Fruit fly (Drosophila melanogaster): ENCODE results near the gene CCT3.

CCT3 gene

DNA sequence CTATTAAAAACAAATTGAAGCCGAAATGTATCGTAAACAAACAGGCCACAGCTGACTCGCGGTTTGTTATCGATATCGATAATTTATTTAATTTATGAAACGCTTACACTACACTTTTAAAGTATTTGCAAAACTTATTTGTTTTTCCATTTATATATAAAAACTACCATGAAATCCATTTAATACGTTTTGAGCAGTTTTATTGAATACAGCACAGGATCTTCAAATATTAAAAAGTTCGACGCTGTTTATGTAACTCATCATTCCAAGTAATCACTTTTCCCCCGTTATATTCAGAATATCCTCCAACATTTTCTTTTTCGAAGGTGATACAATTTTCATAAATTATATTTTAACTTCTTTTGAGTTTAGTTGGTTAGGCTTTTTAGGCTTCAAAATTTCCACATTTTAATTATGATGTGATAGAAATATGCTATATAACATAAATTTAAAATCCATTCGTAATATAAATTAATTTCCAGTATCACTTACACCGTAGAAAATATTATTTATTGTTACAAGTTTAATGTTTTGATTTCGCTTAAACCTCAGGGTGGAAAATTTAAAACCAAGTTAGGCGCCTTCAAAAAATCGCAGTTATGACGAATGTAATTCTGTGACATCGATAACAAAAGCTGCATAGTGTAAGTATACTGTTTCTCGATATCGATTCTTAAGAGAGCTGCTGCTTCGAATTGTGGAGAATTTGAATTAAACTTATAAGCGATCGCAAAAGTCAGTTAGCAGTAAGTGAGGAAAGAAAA is at the start of gene CCT3, which contains the start of gene CG10324:
CCT3 (plus strand) TSS at position 654 of the 764 bp plus-strand sequence.
CG10324 (minus strand) TSS at position 53 of the 764 bp plus-strand sequence.
- TF ChIP-seq CTCF (optimal IDR thresholded peaks at IDR 0.05) (no peak), CG8478 (optimal IDR thresholded peaks at IDR 0.05) (no peak)

dm6 chr3R:16599647-16600046 is 47.8 kb upstream of the CCT3 start:
- TF ChIP-seq CTCF (optimal IDR thresholded peaks at IDR 0.05), result no peak
- TF ChIP-seq CG8478 (optimal IDR thresholded peaks at IDR 0.05), result no peak

DNA sequence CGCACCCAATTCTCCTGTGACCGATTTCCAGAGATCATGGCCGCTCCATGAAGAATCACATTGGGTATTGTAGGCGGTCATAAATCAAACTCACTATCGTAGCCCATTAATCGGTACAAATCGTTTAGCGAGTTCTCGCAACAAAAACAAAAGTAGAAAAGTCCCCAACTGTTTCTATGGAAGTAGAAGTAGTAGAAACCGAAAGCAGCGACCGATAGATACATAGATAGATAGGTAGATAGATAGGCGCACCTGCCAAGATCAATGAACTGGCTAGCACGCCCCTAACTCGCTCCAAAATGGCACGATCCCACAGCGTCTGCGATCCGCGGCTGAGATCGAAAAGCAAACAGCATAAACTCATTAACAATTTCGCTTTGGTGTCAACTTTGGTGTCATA is 46.7 kb upstream of the CCT3 start:
- TF ChIP-seq CTCF (optimal IDR thresholded peaks at IDR 0.05), result no peak
- TF ChIP-seq CG8478 (optimal IDR thresholded peaks at IDR 0.05), result no peak

- TF ChIP-seq CTCF (optimal IDR thresholded peaks at IDR 0.05) (no peak), CG8478 (optimal IDR thresholded peaks at IDR 0.05) (no peak)
Measured at dm6 chr3R:16604715-16605114, 42.7 kb upstream of the CCT3 start, which contains the start of gene CG10345. CG10345 (minus strand) TSS chr3R:16604861.

DNA sequence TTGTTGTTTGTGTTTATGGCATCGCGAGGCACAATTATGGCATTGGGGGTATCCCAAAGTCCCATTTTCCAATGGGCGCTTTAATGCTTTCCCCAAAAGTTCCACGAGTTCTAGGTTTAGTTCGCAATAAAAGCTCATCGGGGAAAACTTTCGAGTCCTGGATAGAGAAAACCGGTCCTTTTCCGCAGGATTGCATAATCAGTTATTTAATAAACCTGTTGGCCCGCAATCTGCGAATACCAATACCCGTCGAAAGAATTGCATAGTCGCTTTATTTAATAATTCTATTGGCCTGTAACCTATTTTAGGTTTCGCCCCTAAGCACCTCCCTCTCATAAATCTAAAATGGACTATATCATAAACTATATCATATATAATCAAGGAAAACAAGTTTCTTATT is 41.5 kb upstream of the CCT3 start:
- TF ChIP-seq CTCF (optimal IDR thresholded peaks at IDR 0.05), result no peak
- no peak for TF ChIP-seq CG8478 (optimal IDR thresholded peaks at IDR 0.05)

DNA sequence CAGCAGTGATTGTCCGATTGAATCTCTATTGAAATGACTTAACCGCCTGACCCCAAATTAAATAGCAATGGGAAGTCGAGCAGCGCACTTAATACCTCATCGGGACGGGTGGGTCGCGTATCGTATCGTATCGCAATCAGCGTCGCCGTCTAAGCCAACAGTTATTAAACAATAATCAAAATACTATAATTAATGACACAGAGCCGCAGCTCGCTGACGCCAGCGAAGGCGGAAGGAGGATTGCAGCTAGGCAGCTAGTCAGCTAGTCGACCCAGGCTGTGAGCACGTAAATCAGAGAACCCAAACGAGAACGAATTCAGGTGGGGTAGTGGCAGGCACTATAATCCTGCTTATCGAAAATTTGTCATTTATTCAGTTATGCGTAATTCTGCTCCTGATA is 38.5 kb upstream of the CCT3 start, which contains the start of gene NPF:
NPF (plus strand) TSS at position 301 of the 400 bp plus-strand sequence.
- TF ChIP-seq CTCF (optimal IDR thresholded peaks at IDR 0.05) (no peak), CG8478 (optimal IDR thresholded peaks at IDR 0.05) (no peak)

DNA sequence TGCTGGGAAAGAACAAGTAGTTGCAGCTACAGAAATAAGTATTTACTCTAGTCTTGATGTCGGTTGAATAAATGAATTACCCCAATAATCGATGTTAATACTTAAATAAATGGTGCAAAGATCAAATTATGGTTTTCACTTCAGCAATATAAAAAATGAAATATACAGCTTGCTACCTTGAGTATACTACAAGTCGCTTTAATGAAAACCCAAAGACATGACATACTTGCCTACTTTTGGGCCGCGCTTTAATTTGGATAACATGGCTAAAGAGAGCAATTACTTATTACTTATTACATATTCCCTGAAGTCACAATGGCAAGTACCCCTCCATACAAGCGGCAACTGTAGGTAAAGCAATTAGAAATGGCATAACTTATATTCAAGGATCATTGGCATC is 36.2 kb upstream of the CCT3 start:
- no peak for TF ChIP-seq CTCF (optimal IDR thresholded peaks at IDR 0.05)

DNA sequence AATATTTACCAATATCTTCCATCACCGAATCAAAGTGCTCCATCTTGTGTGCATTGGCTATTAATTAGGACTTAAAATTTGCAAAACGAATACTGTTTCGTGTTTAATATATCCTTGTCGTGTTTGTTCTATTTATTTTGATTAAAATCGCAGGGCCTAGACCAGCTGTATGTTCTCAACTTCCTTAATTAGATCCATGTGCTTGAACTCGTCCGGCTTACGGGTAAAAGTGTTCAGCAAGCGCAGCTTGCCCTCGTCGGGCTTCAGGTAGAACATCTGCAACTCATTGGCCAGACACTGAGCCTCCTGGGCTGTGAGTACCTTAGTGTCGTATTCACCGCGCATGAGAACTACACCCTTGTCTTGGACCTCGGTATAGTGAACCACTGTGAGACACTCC is 34.1 kb upstream of the CCT3 start, which contains the start of gene CG12783:
CG12783 (minus strand) TSS at position 101 of the 400 bp plus-strand sequence.
- TF ChIP-seq CTCF (optimal IDR thresholded peaks at IDR 0.05) (no peak), CG8478 (optimal IDR thresholded peaks at IDR 0.05) (no peak)

DNA sequence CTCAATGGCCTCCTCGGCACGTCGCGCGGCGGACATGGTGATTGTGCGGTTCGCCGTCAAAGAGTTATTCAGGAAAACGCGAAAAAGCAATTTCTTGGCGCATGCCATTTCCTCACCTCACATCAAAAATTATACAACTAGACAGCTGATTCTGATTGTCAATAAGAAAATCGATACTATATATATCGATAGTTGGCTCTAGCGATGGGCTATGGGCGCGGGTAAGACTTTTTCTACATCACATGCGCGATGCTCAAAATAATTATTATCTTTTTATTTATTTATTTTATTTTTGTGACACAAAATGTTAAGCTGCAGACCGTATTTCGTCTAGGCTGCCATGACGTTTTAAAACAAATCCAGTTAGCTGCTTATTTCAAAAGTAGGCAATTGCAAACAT is 33.2 kb upstream of the CCT3 start, which contains the start of gene CG10340:
CG10340 (minus strand) TSS at position 151 of the 400 bp plus-strand sequence.
- peak in 1 of 2 experiments; percentile 10 for TF ChIP-seq CTCF (optimal IDR thresholded peaks at IDR 0.05)
- no peak for TF ChIP-seq CG8478 (optimal IDR thresholded peaks at IDR 0.05)

DNA sequence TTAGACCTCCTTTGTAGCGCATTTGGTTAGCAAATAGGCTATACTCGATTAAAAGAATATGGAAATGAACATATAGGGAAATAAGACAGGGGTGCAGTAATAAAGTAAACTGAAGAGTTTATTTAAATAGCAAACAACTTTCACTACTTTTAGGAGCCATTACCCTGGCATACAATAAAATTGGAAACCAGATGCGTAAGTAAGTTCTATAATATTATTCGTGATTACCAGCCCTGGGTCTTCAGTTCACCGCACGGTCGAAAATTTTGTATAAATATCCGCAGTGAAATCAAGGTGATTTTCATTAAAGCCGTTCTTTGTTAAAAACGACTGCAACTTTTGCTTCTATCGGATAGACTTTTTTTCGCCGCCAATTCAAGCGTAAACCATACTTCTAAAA is 32.4 kb upstream of the CCT3 start, which contains the start of gene CG17562:
CG17562 (plus strand) TSS at position 301 of the 400 bp plus-strand sequence.
- TF ChIP-seq CTCF (optimal IDR thresholded peaks at IDR 0.05) (no peak), CG8478 (optimal IDR thresholded peaks at IDR 0.05) (no peak)

DNA sequence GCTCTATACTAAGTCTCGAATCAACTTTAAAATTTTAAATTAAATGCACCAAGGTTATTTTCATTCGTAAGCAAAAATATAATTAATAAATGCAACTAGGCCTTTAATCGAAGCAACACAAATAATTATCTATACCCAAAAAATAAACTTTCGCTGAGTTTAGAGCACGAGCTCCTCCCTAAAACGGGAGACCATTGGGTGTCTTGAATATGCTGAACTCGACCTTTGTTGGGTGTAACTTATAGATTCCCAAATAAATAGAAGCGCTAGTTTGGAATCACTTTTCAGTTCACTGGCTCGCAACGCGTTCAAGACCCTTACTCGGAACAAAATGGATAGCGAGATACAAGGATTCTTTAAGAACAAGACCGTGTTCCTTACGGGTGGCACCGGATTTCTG is 29.8 kb upstream of the CCT3 start, which contains the start of gene CG17560:
CG17560 (plus strand) TSS at position 301 of the 400 bp plus-strand sequence.
- TF ChIP-seq CG8478 (optimal IDR thresholded peaks at IDR 0.05) (no peak), CTCF (optimal IDR thresholded peaks at IDR 0.05) (no peak)

- TF ChIP-seq CTCF (optimal IDR thresholded peaks at IDR 0.05), result no peak
- no peak for TF ChIP-seq CG8478 (optimal IDR thresholded peaks at IDR 0.05)
Measured at dm6 chr3R:16620478-16620877, 26.9 kb upstream of the CCT3 start, which contains the start of gene CG14893. CG14893 (plus strand) TSS chr3R:16620778.

DNA sequence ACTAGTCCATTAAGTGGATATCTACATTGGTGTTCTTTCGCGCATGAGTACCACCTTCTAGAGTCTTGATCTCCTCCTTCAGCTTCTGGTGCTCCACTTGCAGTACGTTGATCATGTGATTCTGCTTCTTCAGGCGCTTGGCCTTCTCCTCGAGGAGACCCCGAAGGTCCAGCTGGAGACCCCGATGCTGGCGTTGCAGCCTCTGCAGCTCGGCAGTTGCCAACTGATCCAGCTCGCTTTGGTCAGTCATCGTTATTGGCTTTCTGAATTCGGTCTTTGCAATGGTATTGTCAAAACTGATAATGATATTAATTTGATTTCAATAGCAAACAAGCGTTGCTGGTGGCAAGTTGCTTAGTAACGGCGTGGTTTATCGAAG is 23.0 kb upstream of the CCT3 start, which contains the start of gene Ccdc114:
Ccdc114 (minus strand) TSS at position 347 of the 379 bp plus-strand sequence.
- TF ChIP-seq CTCF (optimal IDR thresholded peaks at IDR 0.05), result no peak

DNA sequence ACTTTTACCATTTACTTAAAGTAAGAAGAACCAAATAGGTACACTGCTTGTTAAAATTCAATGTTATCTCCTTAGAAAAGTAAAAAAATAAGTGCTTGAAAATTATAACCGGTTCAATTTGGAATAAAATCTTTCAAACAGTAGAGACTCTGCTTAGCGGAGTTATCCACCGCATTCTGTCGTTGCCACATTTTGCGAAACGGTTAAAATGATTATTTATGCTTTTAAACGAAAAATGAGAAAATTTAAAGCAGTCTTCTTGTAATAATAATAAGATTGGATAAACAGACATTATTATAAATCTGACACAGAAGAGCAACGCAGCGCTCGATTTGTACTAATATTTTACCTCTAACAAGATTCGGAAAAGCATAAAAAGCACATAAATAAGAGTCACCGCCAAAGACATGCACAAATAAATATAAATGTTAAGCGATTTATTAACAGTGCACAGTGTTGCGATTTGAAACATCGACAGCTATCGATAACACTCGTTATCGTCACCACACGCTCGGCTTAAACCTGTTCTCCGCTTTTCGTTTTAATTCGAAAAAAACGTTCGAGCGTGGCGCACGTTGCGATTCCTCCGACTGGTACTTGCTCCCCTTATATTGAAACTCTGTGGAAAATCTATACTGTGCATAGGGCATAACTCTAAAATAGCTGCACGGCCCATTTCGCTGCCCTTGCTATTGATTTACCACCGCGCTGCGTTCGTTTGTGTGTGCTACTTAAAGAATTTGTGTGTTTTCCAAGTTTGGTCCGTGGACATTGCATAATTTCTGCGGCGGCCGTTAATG is 22.5 kb upstream of the CCT3 start, which contains the start of gene Fas1:
Fas1 (plus strand) TSS at position 489 of the 800 bp plus-strand sequence.
- TF ChIP-seq CG8478 (optimal IDR thresholded peaks at IDR 0.05) (no peak), CTCF (optimal IDR thresholded peaks at IDR 0.05) (peak; percentile 45 to 66)

dm6 chr3R:16625844-16626430 is 21.5 kb upstream of the CCT3 start:
- TF ChIP-seq CTCF (optimal IDR thresholded peaks at IDR 0.05) (no peak), CG8478 (optimal IDR thresholded peaks at IDR 0.05) (no peak)

Measured in S2 (cell line).